Fruit fly (Drosophila melanogaster) whole organism, embryonic: Measurements from ENCODE around the gene CG13403.

Source experiments
- Antp ChIP-seq: fragments of 200-800 bp; sonication (Bioruptor generic); optimal IDR thresholded peaks from 3 replicates; lab custom pipeline; 2016; ENCODE audit warnings: missing biosample characterization, missing genetic modification characterization
- B-H1 ChIP-seq: fragments of 200-800 bp; sonication (Bioruptor generic); IDR thresholded peaks from 3 replicates; pipeline ENCODE4 v1.3.6; 2022; ENCODE audit warnings: missing biosample characterization, missing genetic modification characterization
- B-H2 ChIP-seq: fragments of 200-800 bp; sonication (Bioruptor generic); optimal IDR thresholded peaks from 2 replicates; lab custom pipeline; 2018; ENCODE audit warnings: missing biosample characterization, mild to moderate bottlenecking, missing genetic modification characterization
- Blimp-1 ChIP-seq: fragments of 200-800 bp; sonication (Bioruptor generic); optimal IDR thresholded peaks from 3 replicates; lab custom pipeline; 2018; ENCODE audit warnings: missing biosample characterization, missing genetic modification characterization, mild to moderate bottlenecking, moderate library complexity, missing genetic modification reagents
- CG10431 ChIP-seq: fragments of 200-800 bp; sonication (Bioruptor generic); optimal IDR thresholded peaks from 3 replicates; lab custom pipeline; 2018; ENCODE audit warnings: missing biosample characterization, mild to moderate bottlenecking, missing genetic modification characterization
- CG10654 ChIP-seq: fragments of 200-800 bp; sonication (Bioruptor generic); optimal IDR thresholded peaks from 2 replicates; lab custom pipeline; 2016; ENCODE audit warnings: missing biosample characterization, missing genetic modification characterization
- CG11723 ChIP-seq: fragments of 200-800 bp; sonication (Bioruptor generic); optimal IDR thresholded peaks from 2 replicates; lab custom pipeline; 2017; ENCODE audit warnings: missing biosample characterization, mild to moderate bottlenecking, missing genetic modification characterization
- CG12769 ChIP-seq: fragments of 200-800 bp; sonication (Bioruptor generic); optimal IDR thresholded peaks from 2 replicates; lab custom pipeline; 2019; ENCODE audit warnings: missing biosample characterization, mild to moderate bottlenecking, missing genetic modification characterization, moderate library complexity
- CG17912 ChIP-seq: fragments of 200-800 bp; sonication (Bioruptor generic); optimal IDR thresholded peaks from 2 replicates; lab custom pipeline; 2018; ENCODE audit warnings: missing biosample characterization, mild to moderate bottlenecking, missing genetic modification characterization
- CG2199 ChIP-seq: fragments of 200-800 bp; sonication (Bioruptor generic); IDR thresholded peaks from 3 replicates; pipeline ENCODE4 v1.3.6; 2022; ENCODE audit warnings: missing biosample characterization, missing genetic modification characterization
- CG2202 ChIP-seq: fragments of 200-800 bp; sonication (Bioruptor generic); optimal IDR thresholded peaks from 2 replicates; lab custom pipeline; 2018; ENCODE audit warnings: missing biosample characterization, mild to moderate bottlenecking, missing genetic modification characterization
- CG2678 ChIP-seq: fragments of 200-800 bp; sonication (Bioruptor generic); optimal IDR thresholded peaks from 3 replicates; lab custom pipeline; 2019; ENCODE audit warnings: missing biosample characterization, mild to moderate bottlenecking, missing genetic modification characterization, moderate library complexity
- CG30020 ChIP-seq: fragments of 200-800 bp; optimal IDR thresholded peaks from 2 replicates; lab custom pipeline; 2019; ENCODE audit warnings: missing biosample characterization, mild to moderate bottlenecking, missing genetic modification characterization, moderate library complexity
- CG5953 ChIP-seq: fragments of 200-800 bp; sonication (Bioruptor generic); IDR thresholded peaks from 2 replicates; pipeline ENCODE4 v1.3.6; 2022; ENCODE audit warnings: missing biosample characterization, missing genetic modification characterization
- CG6254 ChIP-seq: fragments of 200-800 bp; sonication (Bioruptor generic); optimal IDR thresholded peaks from 3 replicates; lab custom pipeline; 2017; ENCODE audit warnings: mild to moderate bottlenecking, missing biosample characterization, missing genetic modification reagents, missing genetic modification characterization
- CG7556 ChIP-seq: fragments of 200-800 bp; sonication (Bioruptor generic); optimal IDR thresholded peaks from 2 replicates; lab custom pipeline; 2017; ENCODE audit warnings: missing biosample characterization, mild to moderate bottlenecking, missing genetic modification characterization
- Gsc ChIP-seq: fragments of 200-800 bp; sonication (Bioruptor generic); IDR thresholded peaks from 2 replicates; pipeline ENCODE4 v1.3.6; 2022; ENCODE audit warnings: missing biosample characterization, missing genetic modification characterization
- Mes4 ChIP-seq: fragments of 200-800 bp; sonication (Bioruptor generic); optimal IDR thresholded peaks from 2 replicates; lab custom pipeline; 2016; ENCODE audit warnings: missing biosample characterization, missing genetic modification characterization
- Myb ChIP-seq: fragments of 200-800 bp; sonication (Bioruptor generic); optimal IDR thresholded peaks from 2 replicates; lab custom pipeline; 2016; ENCODE audit warnings: missing biosample characterization, missing genetic modification characterization
- Trl ChIP-seq, 3 experiments: fragments of >200 bp in 2 of 3; fragments of 200-800 bp in 1 of 3; sonication (Bioruptor generic) in 1 of 3; optimal IDR thresholded peaks; 2 replicates in 1 of 3; 3 replicates in 2 of 3; lab custom pipeline; 2016 to 2017; ENCODE audit warnings: missing biosample characterization in 1 of 3, missing genetic modification characterization in 1 of 3
- Vsx1 ChIP-seq: fragments of 200-800 bp; sonication (Bioruptor generic); optimal IDR thresholded peaks from 2 replicates; lab custom pipeline; 2017; ENCODE audit warnings: missing biosample characterization, mild to moderate bottlenecking, missing genetic modification characterization, missing genetic modification reagents
- az2 ChIP-seq: fragments of 200-800 bp; sonication (Bioruptor generic); optimal IDR thresholded peaks from 3 replicates; lab custom pipeline; 2016; ENCODE audit warnings: missing biosample characterization, missing genetic modification characterization
- bsh ChIP-seq, 2 experiments: fragments of 200-800 bp; sonication (Bioruptor generic); optimal IDR thresholded peaks; 2 replicates each; lab custom pipeline; 2017 to 2018; ENCODE audit warnings: mild to moderate bottlenecking in 2 of 2, missing biosample characterization in 2 of 2, missing genetic modification characterization in 2 of 2, moderate library complexity in 1 of 2
- chinmo ChIP-seq: fragments of 200-800 bp; sonication (Bioruptor generic); IDR thresholded peaks from 4 replicates; pipeline ENCODE4 v1.3.6; 2022; ENCODE audit warnings: missing biosample characterization, missing genetic modification characterization; ENCODE audit not compliant: partially characterized antibody
- crol ChIP-seq: fragments of 200-800 bp; sonication (Bioruptor generic); IDR thresholded peaks from 2 replicates; pipeline ENCODE4 v1.3.6; 2022; ENCODE audit warnings: missing biosample characterization, missing genetic modification characterization
- cwo ChIP-seq: fragments of 200-800 bp; sonication (Bioruptor generic); optimal IDR thresholded peaks from 3 replicates; lab custom pipeline; 2017; ENCODE audit warnings: missing biosample characterization, missing genetic modification characterization, mild to moderate bottlenecking, moderate library complexity, missing genetic modification reagents
- da ChIP-seq: fragments of 200-800 bp; sonication (Bioruptor generic); optimal IDR thresholded peaks from 2 replicates; lab custom pipeline; 2016; ENCODE audit warnings: missing biosample characterization, missing genetic modification characterization
- gfzf ChIP-seq: fragments of 200-800 bp; sonication (Bioruptor generic); optimal IDR thresholded peaks from 2 replicates; lab custom pipeline; 2016; ENCODE audit warnings: missing biosample characterization, mild to moderate bottlenecking, missing genetic modification characterization, moderate library complexity
- grau ChIP-seq: fragments of 200-800 bp; optimal IDR thresholded peaks from 3 replicates; lab custom pipeline; 2019; ENCODE audit warnings: missing biosample characterization, mild to moderate bottlenecking, missing genetic modification characterization, moderate library complexity
- ken ChIP-seq: fragments of 200-800 bp; sonication (Bioruptor generic); IDR thresholded peaks from 3 replicates; pipeline ENCODE4 v1.3.6; 2022; ENCODE audit warnings: missing biosample characterization, missing genetic modification characterization
- klu ChIP-seq: fragments of 200-800 bp; sonication (Bioruptor generic); IDR thresholded peaks from 2 replicates; pipeline ENCODE4 v1.3.6; 2022; ENCODE audit warnings: missing biosample characterization, missing genetic modification characterization
- lab ChIP-seq: fragments of 200-800 bp; sonication (Bioruptor generic); optimal IDR thresholded peaks from 3 replicates; lab custom pipeline; 2017; ENCODE audit warnings: missing biosample characterization, missing genetic modification characterization, mild to moderate bottlenecking, moderate library complexity, missing genetic modification reagents
- mld ChIP-seq: fragments of 200-800 bp; sonication (Bioruptor generic); IDR thresholded peaks from 3 replicates; pipeline ENCODE4 v1.3.6; 2022; ENCODE audit warnings: missing biosample characterization, missing genetic modification characterization; ENCODE audit not compliant: partially characterized antibody
- pzg ChIP-seq: fragments of 200-800 bp; sonication (Bioruptor generic); optimal IDR thresholded peaks from 3 replicates; lab custom pipeline; 2018; ENCODE audit warnings: missing biosample characterization, mild to moderate bottlenecking, missing genetic modification characterization, moderate library complexity
- sd ChIP-seq: fragments of 200-800 bp; sonication (Bioruptor generic); optimal IDR thresholded peaks from 3 replicates; lab custom pipeline; 2018; ENCODE audit warnings: missing biosample characterization, mild to moderate bottlenecking, missing genetic modification characterization, moderate library complexity
- stwl ChIP-seq: fragments of 200-800 bp; sonication (Bioruptor generic); optimal IDR thresholded peaks from 3 replicates; lab custom pipeline; 2018; ENCODE audit warnings: missing biosample characterization, mild to moderate bottlenecking, missing genetic modification characterization, moderate library complexity
- sug ChIP-seq: fragments of 200-800 bp; optimal IDR thresholded peaks from 2 replicates; lab custom pipeline; 2019; ENCODE audit warnings: missing biosample characterization, mild to moderate bottlenecking, missing genetic modification characterization, moderate library complexity
- tgo ChIP-seq: fragments of 200-800 bp; sonication (Bioruptor generic); IDR thresholded peaks from 3 replicates; pipeline ENCODE4 v1.3.6; 2022; ENCODE audit warnings: missing biosample characterization, missing genetic modification characterization
- tin ChIP-seq: fragments of 200-800 bp; sonication (Bioruptor generic); optimal IDR thresholded peaks from 3 replicates; lab custom pipeline; 2016; ENCODE audit warnings: missing biosample characterization, missing genetic modification characterization
- unpg ChIP-seq: fragments of 200-800 bp; sonication (Bioruptor generic); optimal IDR thresholded peaks from 3 replicates; lab custom pipeline; 2018; ENCODE audit warnings: missing biosample characterization, mild to moderate bottlenecking, missing genetic modification characterization, moderate library complexity
- zfh1 ChIP-seq: fragments of 200-800 bp; sonication (Bioruptor generic); IDR thresholded peaks from 3 replicates; pipeline ENCODE4 v1.3.6; 2022; ENCODE audit warnings: missing biosample characterization, missing genetic modification characterization

Gene CG13403

DNA sequence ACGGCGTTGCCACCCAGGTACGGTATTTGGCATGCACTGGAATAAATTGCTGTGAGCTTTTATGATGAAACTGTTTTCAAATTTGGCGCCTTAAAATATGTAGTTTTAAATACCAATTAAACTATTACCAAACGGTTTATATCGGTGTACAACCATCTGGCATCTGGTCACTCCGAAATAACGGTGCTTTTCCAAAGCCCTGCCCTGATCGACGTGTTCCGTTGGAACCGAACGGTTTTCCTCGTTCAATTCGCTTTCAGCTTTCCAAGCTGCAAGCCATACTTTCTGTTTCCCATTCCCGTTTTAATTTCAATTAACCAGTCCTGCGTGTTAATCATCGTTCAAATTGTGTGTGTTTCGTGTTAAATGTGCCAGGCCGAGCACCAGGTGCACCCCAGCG lies 1.2 kb upstream of the CG13403 start, which contains the start of gene yl:
Gene yl (plus strand): TSS at position 202 of the 400 bp plus-strand sequence.
- TF ChIP-seq Myb (GFP tag; lab: Kevin White, UChicago), result peak; percentile 8
- TF ChIP-seq CG10431 (GFP tag; lab: Kevin White, UChicago), result no peak
- no peak for TF ChIP-seq CG17912 (GFP tag; lab: Kevin White, UChicago)
- TF ChIP-seq gfzf (GFP tag; lab: Kevin White, UChicago), result peak; percentile 15
- TF ChIP-seq Blimp-1 (GFP tag; lab: Kevin White, UChicago), result no peak
- TF ChIP-seq CG2199 (GFP tag; lab: Robert Waterston, UW), result no peak
- no peak for TF ChIP-seq B-H2 (GFP tag; lab: Kevin White, UChicago)
- no peak for TF ChIP-seq Antp (GFP tag; lab: Kevin White, UChicago)
- TF ChIP-seq ken, result no peak
- TF ChIP-seq, all 482 proteins: peak for 2

DNA sequence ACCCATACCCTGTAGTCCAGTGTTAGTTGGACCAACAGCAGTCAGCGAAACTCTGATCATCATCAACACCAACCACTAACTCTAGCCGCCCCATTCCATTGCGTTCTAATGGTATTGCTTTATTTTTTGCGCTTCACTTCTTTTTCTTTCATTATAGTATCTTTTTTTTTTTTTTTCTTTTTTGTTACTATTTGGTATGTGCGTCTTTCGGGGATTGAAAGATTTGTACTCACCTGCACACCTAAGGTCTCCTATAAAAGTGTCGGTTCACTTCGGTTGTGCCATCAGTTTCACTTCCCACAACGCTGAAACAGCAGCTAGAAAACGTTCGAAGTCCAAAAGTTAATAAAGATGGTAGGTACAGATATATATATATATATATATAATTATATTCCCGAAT lies 2.6 kb downstream of the CG13403 start, which contains the start of gene CG11585:
Gene CG11585 (plus strand): TSS at position 301 of the 400 bp plus-strand sequence.
- TF ChIP-seq lab (GFP tag; lab: Kevin White, UChicago) (no peak), az2 (GFP tag; lab: Kevin White, UChicago) (no peak), tgo (GFP tag; lab: Robert Waterston, UW) (no peak), chinmo (GFP tag; lab: Robert Waterston, UW) (no peak), sug (tag; lab: Kevin White, UChicago) (no peak), CG30020 (no peak), da (GFP tag; lab: Kevin White, UChicago) (no peak), mld (GFP tag; lab: Robert Waterston, UW) (no peak), stwl (tag; lab: Kevin White, UChicago) (no peak), bsh (GFP tag; optimal IDR thresholded peaks at IDR 0.05; lab: Kevin White, UChicago) (no peak), CG10654 (GFP tag; lab: Kevin White, UChicago) (no peak), Mes4 (no peak), CG6254 (GFP tag; lab: Kevin White, UChicago) (no peak), CG7556 (no peak)

DNA sequence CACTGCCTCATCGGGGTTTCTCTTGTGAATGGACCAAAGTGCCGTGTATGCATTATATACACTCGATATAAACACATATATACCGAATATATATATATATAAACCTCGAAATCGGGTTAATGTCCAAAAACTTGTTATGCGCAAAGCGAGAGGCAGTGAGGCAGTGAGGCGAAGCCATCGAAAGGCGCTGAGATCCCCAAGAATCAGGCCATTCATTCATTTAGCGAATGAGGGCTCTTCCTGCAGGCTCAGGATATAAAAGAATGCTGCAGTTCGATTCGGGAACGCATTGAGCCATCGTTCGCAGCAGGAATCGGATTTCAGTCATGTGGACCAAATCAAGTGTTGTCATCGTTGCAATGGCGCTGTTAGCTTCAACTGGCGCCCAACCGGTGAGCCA lies 4.9 kb downstream of the CG13403 start, which contains the start of gene CG12481:
Gene CG12481 (plus strand): TSS at position 301 of the 400 bp plus-strand sequence.
- TF ChIP-seq sd (tag; lab: Kevin White, UChicago) (no peak), CG11723 (GFP tag; lab: Kevin White, UChicago) (no peak), cwo (GFP tag; lab: Kevin White, UChicago) (no peak), CG2199 (GFP tag; lab: Robert Waterston, UW) (no peak), pzg (GFP tag; lab: Kevin White, UChicago) (no peak), tin (GFP tag; lab: Kevin White, UChicago) (no peak), Trl (optimal IDR thresholded peaks at IDR 0.05; lab: Kevin White, UChicago) (no peak), Trl (GFP tag; optimal IDR thresholded peaks at IDR 0.05; lab: Kevin White, UChicago) (no peak), CG2202 (no peak), Gsc (GFP tag; lab: Robert Waterston, UW) (no peak), Vsx1 (GFP tag; lab: Kevin White, UChicago) (no peak), unpg (GFP tag; lab: Kevin White, UChicago) (no peak), CG5953 (no peak), klu (GFP tag; lab: Robert Waterston, UW) (no peak), CG12769 (tag; lab: Kevin White, UChicago) (no peak), crol (GFP tag; lab: Robert Waterston, UW) (no peak), grau (tag; lab: Kevin White, UChicago) (no peak), B-H1 (GFP tag; lab: Robert Waterston, UW) (no peak), zfh1 (GFP tag; lab: Robert Waterston, UW) (no peak), CG2678 (tag; lab: Kevin White, UChicago) (no peak)
